Worm (Caenorhabditis elegans) whole organism, L1 larva: Measurements from ENCODE around the gene K08D9.6.

Source experiments
- aly-2 ChIP-seq: fragments of 150-350 bp; optimal IDR thresholded peaks from 2 replicates; lab custom pipeline; 2014; ENCODE audit warnings: missing biosample characterization, missing genetic modification characterization
- blmp-1 ChIP-seq: fragments of 150-350 bp; optimal IDR thresholded peaks from 2 replicates; lab custom pipeline; 2014; ENCODE audit warnings: missing biosample characterization, missing genetic modification characterization
- ceh-63 ChIP-seq: fragments of 200-800 bp; sonication (Bioruptor generic); optimal IDR thresholded peaks from 2 replicates; lab custom pipeline; 2018; ENCODE audit warnings: mild to moderate bottlenecking, missing genetic modification characterization, missing compliant biosample characterization
- ceh-82 ChIP-seq, 3 experiments: fragments of 150-350 bp in 1 of 3; sonication (generic microtip) in 2 of 3; optimal IDR thresholded peaks; 2 replicates each; lab custom pipeline; 2014 to 2017; ENCODE audit warnings: missing biosample characterization in 3 of 3, missing genetic modification characterization in 3 of 3
- ceh-90 ChIP-seq: sonication (generic microtip); optimal IDR thresholded peaks from 2 replicates; lab custom pipeline; 2016; ENCODE audit warnings: missing genetic modification characterization, missing compliant biosample characterization
- efl-1 ChIP-seq, 4 experiments: fragments of 150-350 bp; optimal IDR thresholded peaks in 3 of 4; peaks in 1 of 4; 1 replicate in 1 of 4; 2 replicates in 3 of 4; lab custom pipeline; 2014; ENCODE audit warnings: missing biosample characterization in 2 of 4, missing genetic modification characterization in 2 of 4, missing genetic modification reagents in 2 of 4
- efl-3 ChIP-seq: fragments of 200-800 bp; sonication (Bioruptor generic); optimal IDR thresholded peaks from 2 replicates; lab custom pipeline; 2018; ENCODE audit warnings: mild to moderate bottlenecking, missing genetic modification characterization, missing compliant biosample characterization
- fkh-10 ChIP-seq: sonication (generic microtip); optimal IDR thresholded peaks from 2 replicates; lab custom pipeline; 2017; ENCODE audit warnings: missing biosample characterization, missing genetic modification reagents, missing genetic modification characterization
- fkh-4 ChIP-seq: sonication (generic microtip); optimal IDR thresholded peaks from 2 replicates; lab custom pipeline; 2016; ENCODE audit warnings: missing compliant biosample characterization, missing genetic modification characterization, borderline replicate concordance
- fos-1 ChIP-seq: fragments of 150-350 bp; optimal IDR thresholded peaks from 2 replicates; lab custom pipeline; 2014; ENCODE audit warnings: missing biosample characterization, missing genetic modification characterization
- grh-1 ChIP-seq: fragments of 200-800 bp; sonication (Bioruptor generic); IDR thresholded peaks from 2 replicates; pipeline ENCODE4 v1.3.6; 2022; ENCODE audit warnings: missing genetic modification reagents, missing genetic modification characterization, missing compliant biosample characterization
- hlh-17 ChIP-seq: fragments of 200-800 bp; sonication (Bioruptor generic); optimal IDR thresholded peaks from 2 replicates; lab custom pipeline; 2018; ENCODE audit warnings: missing genetic modification characterization, mild to moderate bottlenecking, missing compliant biosample characterization, moderate library complexity, borderline replicate concordance
- hlh-4 ChIP-seq: sonication (generic microtip); optimal IDR thresholded peaks from 2 replicates; lab custom pipeline; 2016; ENCODE audit warnings: mild to moderate bottlenecking, missing genetic modification characterization, missing compliant biosample characterization
- hpl-2 ChIP-seq: fragments of 150-350 bp; optimal IDR thresholded peaks from 2 replicates; lab custom pipeline; 2014; ENCODE audit warnings: missing biosample characterization, missing genetic modification reagents, missing genetic modification characterization
- lin-14 ChIP-seq: fragments of 200-800 bp; sonication (Bioruptor generic); optimal IDR thresholded peaks from 2 replicates; lab custom pipeline; 2018; ENCODE audit warnings: mild to moderate bottlenecking, missing genetic modification characterization, moderate library complexity, missing compliant biosample characterization
- lin-15B ChIP-seq: fragments of 150-350 bp; sonication (generic microtip); optimal IDR thresholded peaks from 3 replicates; lab custom pipeline; 2014; ENCODE audit warnings: missing biosample characterization, missing genetic modification characterization
- lin-39 ChIP-seq: fragments of 150-350 bp; optimal IDR thresholded peaks from 2 replicates; lab custom pipeline; 2014; ENCODE audit warnings: missing biosample characterization, missing genetic modification reagents, missing genetic modification characterization
- lsy-2 ChIP-seq, 2 experiments: fragments of 150-350 bp; optimal IDR thresholded peaks; 2 replicates each; lab custom pipeline; 2014; ENCODE audit warnings: missing biosample characterization in 2 of 2, missing genetic modification characterization in 2 of 2
- mep-1 ChIP-seq: fragments of 150-350 bp; optimal IDR thresholded peaks from 2 replicates; lab custom pipeline; 2014; ENCODE audit warnings: missing biosample characterization, missing genetic modification characterization
- nhr-11 ChIP-seq: fragments of 150-350 bp; optimal IDR thresholded peaks from 2 replicates; lab custom pipeline; 2014; ENCODE audit warnings: missing biosample characterization, missing genetic modification characterization
- nhr-12 ChIP-seq: sonication (generic microtip); optimal IDR thresholded peaks from 2 replicates; lab custom pipeline; 2017; ENCODE audit warnings: missing biosample characterization, missing genetic modification characterization
- nhr-19 ChIP-seq: fragments of 200-800 bp; sonication (Bioruptor generic); conservative IDR thresholded peaks from 2 replicates; pipeline ENCODE4 v1.3.6; 2022; ENCODE audit warnings: missing genetic modification characterization, missing compliant biosample characterization
- nhr-20 ChIP-seq: sonication (generic microtip); optimal IDR thresholded peaks from 2 replicates; lab custom pipeline; 2016; ENCODE audit warnings: mild to moderate bottlenecking, missing genetic modification characterization, missing compliant biosample characterization
- nhr-47 ChIP-seq: sonication (generic microtip); optimal IDR thresholded peaks from 2 replicates; lab custom pipeline; 2016; ENCODE audit warnings: mild to moderate bottlenecking, missing genetic modification characterization, moderate library complexity, missing compliant biosample characterization
- nhr-71 ChIP-seq: sonication (generic microtip); optimal IDR thresholded peaks from 2 replicates; lab custom pipeline; 2016; ENCODE audit warnings: mild to moderate bottlenecking, missing genetic modification characterization, moderate library complexity, missing compliant biosample characterization
- nhr-76 ChIP-seq: sonication (generic microtip); optimal IDR thresholded peaks from 2 replicates; lab custom pipeline; 2017; ENCODE audit warnings: missing biosample characterization, missing genetic modification characterization
- nhr-77 ChIP-seq: fragments of 150-350 bp; optimal IDR thresholded peaks from 2 replicates; lab custom pipeline; 2014; ENCODE audit warnings: missing biosample characterization, missing genetic modification characterization
- nhr-85 ChIP-seq: sonication (generic microtip); peaks from one replicate; lab custom pipeline; 2016; ENCODE audit warnings: missing genetic modification characterization, inconsistent platforms, missing compliant biosample characterization
- pag-3 ChIP-seq: sonication (generic microtip); optimal IDR thresholded peaks from 2 replicates; lab custom pipeline; 2017; ENCODE audit warnings: missing genetic modification characterization, mild to moderate bottlenecking, missing compliant biosample characterization, antibody characterized with exemption, borderline replicate concordance; ENCODE audit not compliant: insufficient read depth
- pax-3 ChIP-seq: fragments of 200-800 bp; sonication (Bioruptor generic); optimal IDR thresholded peaks from 2 replicates; lab custom pipeline; 2018; ENCODE audit warnings: mild to moderate bottlenecking, missing genetic modification characterization, moderate library complexity, missing compliant biosample characterization
- pqm-1 ChIP-seq: sonication (generic microtip); optimal IDR thresholded peaks from 3 replicates; lab custom pipeline; 2017; ENCODE audit warnings: missing biosample characterization, missing genetic modification characterization
- rnt-1 ChIP-seq: sonication (generic microtip); optimal IDR thresholded peaks from 2 replicates; lab custom pipeline; 2016; ENCODE audit warnings: mild to moderate bottlenecking, missing genetic modification characterization, moderate library complexity, missing compliant biosample characterization
- tbx-2 ChIP-seq: sonication (generic microtip); optimal IDR thresholded peaks from 2 replicates; lab custom pipeline; 2016; ENCODE audit warnings: missing genetic modification characterization, missing compliant biosample characterization
- tlp-1 ChIP-seq: fragments of 150-350 bp; optimal IDR thresholded peaks from 2 replicates; lab custom pipeline; 2014; ENCODE audit warnings: missing biosample characterization, missing genetic modification characterization
- unc-130 ChIP-seq: fragments of 150-350 bp; optimal IDR thresholded peaks from 2 replicates; lab custom pipeline; 2017; ENCODE audit warnings: missing biosample characterization, missing genetic modification characterization, inconsistent platforms
- unc-98 ChIP-seq: fragments of 200-800 bp; sonication (Bioruptor generic); IDR thresholded peaks from 2 replicates; pipeline ENCODE4 v1.3.6; 2022; ENCODE audit warnings: missing genetic modification characterization, missing compliant biosample characterization
- vab-15 ChIP-seq: sonication (generic microtip); optimal IDR thresholded peaks from 2 replicates; lab custom pipeline; 2017; ENCODE audit warnings: missing genotype, mild to moderate bottlenecking, missing genetic modification characterization, missing compliant biosample characterization
- zag-1 ChIP-seq: fragments of 150-350 bp; optimal IDR thresholded peaks from 2 replicates; lab custom pipeline; 2014; ENCODE audit warnings: missing biosample characterization, missing genetic modification characterization
- ztf-11 ChIP-seq, 2 experiments: sonication (generic microtip); optimal IDR thresholded peaks; 2 replicates each; lab custom pipeline; 2016 to 2017; ENCODE audit warnings: missing genetic modification characterization in 2 of 2, missing biosample characterization in 1 of 2, missing compliant biosample characterization in 1 of 2
- ztf-4 ChIP-seq: fragments of 150-350 bp; optimal IDR thresholded peaks from 2 replicates; lab custom pipeline; 2014; ENCODE audit warnings: missing biosample characterization, missing genetic modification characterization

K08D9.6 gene

DNA sequence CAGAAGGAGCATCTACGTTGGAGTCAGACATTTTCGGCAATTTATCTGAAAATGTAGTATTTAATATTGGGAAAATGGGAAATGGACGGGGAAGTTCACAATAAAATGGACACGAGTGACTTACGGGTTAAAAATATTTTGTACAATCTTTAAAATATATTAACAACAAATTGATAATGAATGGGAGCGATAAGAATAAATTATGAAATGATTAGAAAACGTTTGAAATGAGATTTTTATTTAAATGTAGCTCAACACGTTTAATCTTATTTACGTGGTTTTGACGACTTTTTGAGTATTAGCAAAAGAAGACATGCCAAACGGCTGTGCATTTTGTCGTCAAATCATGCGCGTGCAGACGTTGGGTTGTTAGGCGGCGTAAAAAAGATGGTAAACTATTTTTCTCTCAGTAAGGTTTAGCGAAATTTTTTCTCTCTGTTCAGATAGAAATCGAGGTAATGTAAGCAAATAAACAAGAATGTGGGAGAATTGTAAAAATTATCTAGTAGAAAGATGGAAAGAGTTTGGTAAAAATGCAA, 43.4 kb upstream of the K08D9.6 start, which contains the start of gene fbxa-64 (continued):
- TF ChIP-seq nhr-47 (peak; percentile 21), blmp-1 (tag; lab: Kevin White, UChicago) (peak; percentile 14), nhr-11 (tag; lab: Kevin White, UChicago) (no peak), nhr-77 (tag; lab: Kevin White, UChicago) (no peak), mep-1 (tag; lab: Kevin White, UChicago) (peak; percentile 50), ceh-82 (tag; optimal IDR thresholded peaks at IDR 0.05; lab: Kevin White, UChicago) (no peak), hlh-17 (no peak), ztf-4 (tag; lab: Kevin White, UChicago) (no peak), ztf-11 (tag; optimal IDR thresholded peaks at IDR 0.05; lab: Kevin White, UChicago) (no peak), zag-1 (tag; lab: Kevin White, UChicago) (no peak), fos-1 (no peak), nhr-12 (tag; lab: Kevin White, UChicago) (no peak), rnt-1 (tag; lab: Kevin White, UChicago) (no peak)

DNA sequence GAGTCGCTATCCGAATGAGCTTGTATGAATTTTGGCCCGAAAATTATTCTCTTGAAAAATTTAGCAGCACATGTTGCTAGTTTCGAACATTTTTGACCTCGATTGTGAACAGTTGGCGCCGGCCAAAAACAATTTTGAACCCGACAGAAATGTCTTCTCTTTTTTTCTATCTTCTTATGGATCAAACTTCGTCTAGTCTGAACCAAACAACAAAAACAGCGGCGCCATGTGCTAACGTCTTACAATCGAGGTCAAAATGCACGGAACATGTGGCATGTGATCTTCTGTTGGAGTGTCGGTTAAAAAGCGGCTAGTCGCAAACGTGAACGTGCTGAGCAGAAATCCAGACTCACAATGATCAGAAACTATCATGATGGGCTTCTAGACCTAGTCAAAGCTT, 41.4 kb upstream of the K08D9.6 start:
- no peak for TF ChIP-seq tlp-1 (tag; lab: Kevin White, UChicago)
- no peak for TF ChIP-seq pqm-1 (tag; lab: Kevin White, UChicago)
- no peak for TF ChIP-seq fkh-10 (GFP tag; lab: Kevin White, UChicago)
- no peak for TF ChIP-seq hpl-2 (GFP tag; lab: Kevin White, UChicago)
- peak; percentile 71 for TF ChIP-seq nhr-71
- peak; percentile 75 for TF ChIP-seq lin-14 (GFP tag; lab: Kevin White, UChicago)
- no peak for TF ChIP-seq unc-98 (GFP tag; lab: Robert Waterston, UW)
- no peak for TF ChIP-seq hlh-17
- TF ChIP-seq efl-3, result no peak
- TF ChIP-seq ceh-90 (tag; lab: Kevin White, UChicago), result no peak
- TF ChIP-seq aly-2, result no peak
- peak; percentile 33; the same call in 1 of the 2 replicates for TF ChIP-seq nhr-19 (GFP tag; lab: Robert Waterston, UW)
- no peak for TF ChIP-seq vab-15 (tag; lab: Kevin White, UChicago)
- TF ChIP-seq rnt-1 (tag; lab: Kevin White, UChicago), result peak; percentile 49
- TF ChIP-seq nhr-20 (tag; lab: Kevin White, UChicago), result peak; percentile 29

DNA sequence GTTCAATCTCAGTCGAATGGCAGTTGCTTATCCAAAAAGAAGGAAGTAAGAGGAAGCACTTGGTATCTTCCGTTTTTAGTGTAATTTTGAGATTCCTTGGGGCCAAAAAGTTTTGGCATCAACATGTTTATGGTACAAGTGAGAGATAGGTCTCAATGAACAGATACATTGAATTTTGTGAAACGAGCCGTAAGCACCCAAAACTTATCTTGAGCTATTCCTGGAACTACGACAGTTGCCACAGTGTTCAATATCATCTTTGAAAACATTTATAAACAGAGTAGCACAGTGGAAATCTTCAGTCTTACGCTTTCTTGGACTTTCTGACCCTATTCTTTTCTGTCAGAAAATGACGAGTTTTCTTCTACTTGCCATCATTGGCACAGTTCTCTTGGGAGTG, 40.2 kb upstream of the K08D9.6 start, which contains the start of gene T28A11.3:
TSS of gene T28A11.3 (plus strand) at position 301 of the 400 bp plus-strand sequence.
- TF ChIP-seq pax-3, result no peak
- no peak for TF ChIP-seq lin-39 (tag; lab: Kevin White, UChicago)
- no peak for TF ChIP-seq efl-1 (optimal IDR thresholded peaks at IDR 0.05; lab: Kevin White, UChicago)
- TF ChIP-seq efl-1 (GFP tag; optimal IDR thresholded peaks at IDR 0.05 in 1 of 2; lab: Kevin White, UChicago), result no peak
- TF ChIP-seq fkh-4 (tag; lab: Kevin White, UChicago), result no peak
- no peak for TF ChIP-seq ztf-11 (tag; optimal IDR thresholded peaks at IDR 0.05; lab: Kevin White, UChicago)
- no peak for TF ChIP-seq pag-3 (tag; lab: Kevin White, UChicago)
- no peak for TF ChIP-seq aly-2
- TF ChIP-seq unc-130 (tag; lab: Kevin White, UChicago), result no peak

DNA sequence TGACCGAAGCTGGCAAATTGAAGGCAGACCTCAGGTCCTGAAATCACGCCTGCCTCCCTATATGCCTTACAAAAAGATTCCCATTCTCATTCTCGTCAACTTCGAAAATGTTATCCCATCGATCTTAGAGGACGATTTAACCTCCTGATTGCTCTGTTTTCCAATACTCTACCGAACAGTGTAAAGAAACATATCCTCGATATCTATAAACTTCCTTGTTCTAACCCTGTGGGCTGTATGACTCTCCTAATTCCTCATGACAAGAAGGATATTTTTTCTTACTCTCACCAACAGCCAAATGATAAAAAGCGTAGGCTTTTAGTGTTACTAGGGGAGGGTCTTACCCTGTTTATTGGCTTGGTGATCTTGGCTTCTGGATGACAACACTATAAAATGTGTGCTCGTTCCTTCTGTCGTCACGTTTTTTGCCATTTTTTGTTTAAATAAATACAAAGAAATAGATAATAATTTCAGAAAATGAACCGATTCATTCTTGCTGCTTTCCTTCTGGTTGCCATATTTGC, 38.9 kb upstream of the K08D9.6 start, which contains the start of gene T28A11.4:
TSS of gene T28A11.4 (plus strand) at position 474 of the 524 bp plus-strand sequence.
- TF ChIP-seq lsy-2 (tag; optimal IDR thresholded peaks at IDR 0.05; lab: Kevin White, UChicago) (no peak), tlp-1 (tag; lab: Kevin White, UChicago) (no peak), aly-2 (no peak), nhr-85 (tag; lab: Kevin White, UChicago) (no peak), hlh-4 (tag; lab: Kevin White, UChicago) (no peak), tbx-2 (no peak), mep-1 (tag; lab: Kevin White, UChicago) (no peak), grh-1 (GFP tag; lab: Robert Waterston, UW) (no peak), ceh-63 (GFP tag; lab: Kevin White, UChicago) (no peak), lin-15B (tag; lab: Kevin White, UChicago) (no peak), nhr-76 (tag; lab: Kevin White, UChicago) (no peak)
